Worm (Caenorhabditis elegans) whole organism, L3 larva: Measurements from ENCODE around the gene srsx-26.
A peak's percentile ranks its signal among the peaks of the same experiment; 100 is the strongest.

Source experiments
- R02D3.7 ChIP-seq: fragments of 150-350 bp; optimal IDR thresholded peaks from 2 replicates; lab custom pipeline; 2014; ENCODE audit warnings: missing biosample characterization, missing genetic modification characterization
- ZK546.5 ChIP-seq: sonication (generic microtip); optimal IDR thresholded peaks from 2 replicates; lab custom pipeline; 2017; ENCODE audit warnings: missing biosample characterization, missing genetic modification characterization
- ama-1 ChIP-seq: fragments of 150-350 bp; optimal IDR thresholded peaks from 2 replicates; lab custom pipeline; 2018
- ceh-16 ChIP-seq: sonication (generic microtip); optimal IDR thresholded peaks from 2 replicates; lab custom pipeline; 2017; ENCODE audit warnings: missing biosample characterization, missing genetic modification characterization
- ceh-28 ChIP-seq: fragments of 150-350 bp; optimal IDR thresholded peaks from 2 replicates; lab custom pipeline; 2014; ENCODE audit warnings: missing biosample characterization, missing genetic modification reagents, missing genetic modification characterization
- ceh-82 ChIP-seq: fragments of 150-350 bp; optimal IDR thresholded peaks from 2 replicates; lab custom pipeline; 2014; ENCODE audit warnings: missing biosample characterization, missing genetic modification characterization
- daf-12 ChIP-seq: fragments of 150-350 bp; optimal IDR thresholded peaks from 2 replicates; lab custom pipeline; 2014; ENCODE audit warnings: missing biosample characterization, missing genetic modification reagents, missing genetic modification characterization
- egl-27 ChIP-seq: sonication (generic microtip); optimal IDR thresholded peaks from 4 replicates; lab custom pipeline; 2017; ENCODE audit warnings: missing biosample characterization, missing genetic modification reagents, missing genetic modification characterization
- elt-2 ChIP-seq: sonication (generic microtip); optimal IDR thresholded peaks from 2 replicates; lab custom pipeline; 2016; ENCODE audit warnings: missing genetic modification reagents, mild to moderate bottlenecking, missing genetic modification characterization, missing compliant biosample characterization
- elt-3 ChIP-seq, 3 experiments: fragments of 150-350 bp in 1 of 3; sonication (generic microtip) in 2 of 3; optimal IDR thresholded peaks; 2 replicates in 2 of 3; 4 replicates in 1 of 3; lab custom pipeline; 2014 to 2017; ENCODE audit warnings: missing biosample characterization in 3 of 3, missing genetic modification characterization in 3 of 3
- eor-1 ChIP-seq, 2 experiments: fragments of 150-350 bp; optimal IDR thresholded peaks; 2 replicates each; lab custom pipeline; 2014 to 2018; ENCODE audit warnings: missing biosample characterization in 2 of 2, missing genetic modification characterization in 2 of 2
- fkh-2 ChIP-seq: fragments of 150-350 bp; optimal IDR thresholded peaks from 2 replicates; lab custom pipeline; 2014; ENCODE audit warnings: missing biosample characterization, missing genetic modification reagents, missing genetic modification characterization
- fos-1 ChIP-seq: fragments of 150-350 bp; optimal IDR thresholded peaks from 2 replicates; lab custom pipeline; 2014; ENCODE audit warnings: missing biosample characterization, missing genetic modification characterization
- hmg-11 ChIP-seq: sonication (generic microtip); optimal IDR thresholded peaks from 2 replicates; lab custom pipeline; 2016; ENCODE audit warnings: missing genetic modification characterization, missing compliant biosample characterization
- jun-1 ChIP-seq: fragments of 150-350 bp; optimal IDR thresholded peaks from 2 replicates; lab custom pipeline; 2014; ENCODE audit warnings: missing biosample characterization, missing genetic modification reagents, missing genetic modification characterization
- lin-15B ChIP-seq: fragments of 150-350 bp; optimal IDR thresholded peaks from 2 replicates; lab custom pipeline; 2014; ENCODE audit warnings: missing biosample characterization, missing genetic modification characterization
- lin-39 ChIP-seq: fragments of 150-350 bp; optimal IDR thresholded peaks from 2 replicates; lab custom pipeline; 2018; ENCODE audit warnings: missing biosample characterization, missing genetic modification reagents, missing genetic modification characterization
- lsy-12 ChIP-seq: sonication (generic microtip); optimal IDR thresholded peaks from 2 replicates; lab custom pipeline; 2016; ENCODE audit warnings: mild to moderate bottlenecking, missing genetic modification characterization, missing compliant biosample characterization
- mdl-1 ChIP-seq: fragments of 150-350 bp; optimal IDR thresholded peaks from 2 replicates; lab custom pipeline; 2014; ENCODE audit warnings: missing biosample characterization, missing genetic modification characterization
- mml-1 ChIP-seq: fragments of 150-350 bp; sonication (generic microtip); optimal IDR thresholded peaks from 3 replicates; lab custom pipeline; 2014; ENCODE audit warnings: missing biosample characterization, missing genetic modification characterization
- nfya-1 ChIP-seq: sonication (generic microtip); optimal IDR thresholded peaks from 2 replicates; lab custom pipeline; 2017; ENCODE audit warnings: missing genetic modification characterization, mild to moderate bottlenecking, missing compliant biosample characterization, antibody characterized with exemption, moderate library complexity; ENCODE audit not compliant: insufficient read depth
- nhr-11 ChIP-seq: fragments of 150-350 bp; optimal IDR thresholded peaks from 2 replicates; lab custom pipeline; 2014; ENCODE audit warnings: missing biosample characterization, missing genetic modification characterization
- nhr-12 ChIP-seq: fragments of 150-350 bp; optimal IDR thresholded peaks from 2 replicates; lab custom pipeline; 2014; ENCODE audit warnings: missing biosample characterization, missing genetic modification characterization
- nhr-23 ChIP-seq: fragments of 150-350 bp; optimal IDR thresholded peaks from 2 replicates; lab custom pipeline; 2014; ENCODE audit warnings: missing biosample characterization, missing genetic modification reagents, missing genetic modification characterization
- nhr-237 ChIP-seq: fragments of 150-350 bp; optimal IDR thresholded peaks from 2 replicates; lab custom pipeline; 2014; ENCODE audit warnings: missing biosample characterization, missing genetic modification characterization
- nhr-25 ChIP-seq: sonication (generic microtip); optimal IDR thresholded peaks from 2 replicates; lab custom pipeline; 2017; ENCODE audit warnings: missing biosample characterization, missing genetic modification characterization
- nhr-43 ChIP-seq: sonication (generic microtip); optimal IDR thresholded peaks from 2 replicates; lab custom pipeline; 2016; ENCODE audit warnings: mild to moderate bottlenecking, missing genetic modification characterization, missing compliant biosample characterization; ENCODE audit not compliant: poor library complexity, severe bottlenecking
- nhr-67 ChIP-seq: fragments of 150-350 bp; optimal IDR thresholded peaks from 2 replicates; lab custom pipeline; 2014; ENCODE audit warnings: missing biosample characterization, missing genetic modification characterization
- nhr-76 ChIP-seq: fragments of 150-350 bp; sonication (generic microtip); optimal IDR thresholded peaks from 5 replicates; lab custom pipeline; 2014; ENCODE audit warnings: missing biosample characterization, missing genetic modification characterization
- nhr-77 ChIP-seq: fragments of 150-350 bp; optimal IDR thresholded peaks from 2 replicates; lab custom pipeline; 2014; ENCODE audit warnings: missing biosample characterization, missing genetic modification characterization
- pha-4 ChIP-seq: fragments of 150-350 bp; optimal IDR thresholded peaks from 2 replicates; lab custom pipeline; 2014; ENCODE audit warnings: missing biosample characterization, missing genetic modification reagents, missing genetic modification characterization
- pqm-1 ChIP-seq: fragments of 150-350 bp; optimal IDR thresholded peaks from 2 replicates; lab custom pipeline; 2017; ENCODE audit warnings: missing biosample characterization, missing genetic modification characterization, inconsistent platforms
- sea-2 ChIP-seq: fragments of 150-350 bp; sonication (generic microtip); optimal IDR thresholded peaks from 4 replicates; lab custom pipeline; 2014; ENCODE audit warnings: missing biosample characterization, missing genetic modification reagents, missing genetic modification characterization
- skn-1 ChIP-seq: fragments of 150-350 bp; optimal IDR thresholded peaks from 2 replicates; lab custom pipeline; 2014; ENCODE audit warnings: missing biosample characterization, missing genetic modification characterization
- snpc-4 ChIP-seq: fragments of 150-350 bp; optimal IDR thresholded peaks from 2 replicates; lab custom pipeline; 2014; ENCODE audit warnings: missing biosample characterization, missing genetic modification characterization
- unc-39 ChIP-seq: sonication (generic microtip); optimal IDR thresholded peaks from 4 replicates; lab custom pipeline; 2017; ENCODE audit warnings: missing biosample characterization, missing genetic modification characterization
- unc-62 ChIP-seq: fragments of 150-350 bp; sonication (generic microtip); optimal IDR thresholded peaks from 4 replicates; lab custom pipeline; 2014; ENCODE audit warnings: missing biosample characterization, missing genetic modification reagents, missing genetic modification characterization
- zag-1 ChIP-seq: fragments of 150-350 bp; optimal IDR thresholded peaks from 2 replicates; lab custom pipeline; 2014; ENCODE audit warnings: missing biosample characterization, missing genetic modification characterization
- ztf-11 ChIP-seq: fragments of 150-350 bp; optimal IDR thresholded peaks from 2 replicates; lab custom pipeline; 2014; ENCODE audit warnings: missing biosample characterization, missing genetic modification characterization
- ztf-4 ChIP-seq: fragments of 150-350 bp; optimal IDR thresholded peaks from 2 replicates; lab custom pipeline; 2014; ENCODE audit warnings: missing biosample characterization, missing genetic modification characterization

Gene srsx-26

DNA sequence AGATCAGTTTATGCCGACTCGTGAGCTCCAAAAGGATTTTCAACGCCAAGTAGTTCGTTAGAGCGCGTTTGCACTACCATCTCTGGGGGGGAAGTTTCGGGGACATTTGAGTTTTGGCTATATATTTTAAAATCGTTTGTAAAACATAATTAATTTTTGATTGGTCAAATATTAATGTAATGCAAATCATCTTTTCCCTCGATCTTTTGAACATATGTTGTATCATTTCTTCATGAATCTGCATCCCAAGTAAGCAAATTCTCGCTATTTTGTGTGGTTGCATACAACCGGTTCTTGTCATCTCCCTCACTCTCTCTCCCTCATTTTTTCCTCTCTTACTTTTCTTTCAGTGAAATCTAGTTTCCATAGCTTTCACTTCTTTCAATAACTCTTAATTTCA is 29.7 kb downstream of the srsx-26 start:
- no peak for TF ChIP-seq ama-1 (lab: Kevin White, UChicago)
- peak; percentile 10 for TF ChIP-seq jun-1 (tag; lab: Kevin White, UChicago)
- peak; percentile 45 for TF ChIP-seq snpc-4
- peak; percentile 85 for TF ChIP-seq nhr-25 (tag; lab: Kevin White, UChicago)
- TF ChIP-seq nhr-77: no peak
- TF ChIP-seq lsy-12: no peak
- TF ChIP-seq nhr-12: no peak
- TF ChIP-seq nhr-23: peak; percentile 42
- peak; percentile 73 for TF ChIP-seq pha-4
- no peak for TF ChIP-seq egl-27
- peak; percentile 69 for TF ChIP-seq skn-1 (tag; lab: Kevin White, UChicago)
- peak; percentile 14 for TF ChIP-seq elt-2 (tag; lab: Kevin White, UChicago)
- TF ChIP-seq fos-1 (tag; lab: Kevin White, UChicago): no peak
- peak; percentile 45 for TF ChIP-seq nfya-1 (tag; lab: Kevin White, UChicago)
- peak; percentile 66 for TF ChIP-seq nhr-43
- TF ChIP-seq pqm-1 (tag; lab: Kevin White, UChicago): peak; percentile 9
- TF ChIP-seq lin-15B (tag; lab: Kevin White, UChicago): peak; percentile 72
- no peak for TF ChIP-seq nhr-11 (tag; lab: Kevin White, UChicago)
- TF ChIP-seq, all 47 proteins: peak for 11

DNA sequence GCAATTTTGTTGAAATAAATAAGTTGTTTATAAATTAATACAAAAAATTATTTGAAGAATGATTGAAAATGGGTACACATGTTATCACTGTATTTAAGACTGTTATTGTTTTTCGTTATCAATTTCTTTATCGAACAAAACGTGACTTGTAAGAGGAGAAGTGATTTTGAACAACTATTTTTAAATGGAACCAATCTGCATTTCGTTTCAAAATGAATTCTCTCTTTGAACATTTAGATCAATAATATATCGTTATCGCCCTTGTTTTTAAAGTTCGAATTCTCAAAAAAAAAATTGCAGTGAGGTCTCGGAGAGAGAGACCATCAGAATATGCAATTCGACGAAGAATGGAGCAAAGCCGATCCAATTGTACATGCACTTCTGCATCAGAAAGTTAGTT is 30.8 kb downstream of the srsx-26 start, which contains the start of gene cul-5:
TSS of gene cul-5 (plus strand) at position 301 of the 400 bp plus-strand sequence.
- no peak for TF ChIP-seq unc-62
- no peak for TF ChIP-seq unc-39 (tag; lab: Kevin White, UChicago)
- TF ChIP-seq nhr-237 (tag; lab: Kevin White, UChicago): no peak
- TF ChIP-seq pha-4: peak; percentile 29
- TF ChIP-seq pqm-1 (tag; lab: Kevin White, UChicago): peak; percentile 35
- TF ChIP-seq nhr-77: no peak
- TF ChIP-seq sea-2 (GFP tag; lab: Kevin White, UChicago): no peak
- TF ChIP-seq elt-2 (tag; lab: Kevin White, UChicago): peak; percentile 28
- no peak for TF ChIP-seq lin-39 (tag; lab: Kevin White, UChicago)

DNA sequence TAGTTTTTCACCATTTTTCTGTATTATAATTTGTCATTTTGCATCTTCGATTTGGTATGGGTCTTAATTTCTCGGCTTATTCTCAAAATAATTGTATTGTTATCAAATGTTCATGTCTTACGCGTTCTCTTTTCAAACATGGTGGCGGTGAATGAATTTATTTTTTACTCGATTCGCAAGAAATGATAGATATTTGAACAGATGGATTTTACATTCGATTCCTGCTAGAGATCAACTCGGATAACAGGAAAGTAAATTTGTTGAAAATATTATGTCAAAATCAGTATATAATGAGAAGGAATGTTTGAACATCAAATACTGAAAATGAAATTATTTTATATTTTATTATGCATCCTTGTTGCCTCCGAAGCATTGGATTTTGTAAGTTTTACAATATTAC is 34.5 kb downstream of the srsx-26 start, which contains the start of gene ZK856.4:
TSS of gene ZK856.4 (plus strand) at position 301 of the 400 bp plus-strand sequence.
- TF ChIP-seq nhr-25 (tag; lab: Kevin White, UChicago): no peak
- no peak for TF ChIP-seq daf-12
- no peak for TF ChIP-seq nhr-76 (tag; lab: Kevin White, UChicago)
- no peak for TF ChIP-seq fkh-2 (tag; lab: Kevin White, UChicago)
- no peak for TF ChIP-seq hmg-11 (tag; lab: Kevin White, UChicago)

DNA sequence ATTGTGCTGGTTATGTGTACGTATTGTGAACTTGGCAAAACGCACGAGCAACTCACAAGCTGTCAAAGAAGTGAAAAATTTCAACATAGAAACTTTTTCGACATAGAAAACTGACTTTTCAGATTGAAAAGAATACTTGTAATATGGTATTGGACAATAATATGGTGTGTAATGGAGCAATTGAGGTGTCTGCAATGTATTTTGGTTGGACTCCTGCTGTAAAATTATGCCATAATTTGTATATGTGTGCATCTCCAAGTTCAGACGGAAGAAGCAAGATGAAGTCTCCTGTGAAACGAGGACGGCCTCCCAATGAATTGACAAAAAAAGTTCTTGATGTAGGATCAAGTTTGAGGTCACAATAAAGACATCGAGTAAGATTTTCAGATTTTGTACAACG is 35.4 kb downstream of the srsx-26 start:
- TF ChIP-seq eor-1 (tag; optimal IDR thresholded peaks at IDR 0.05; lab: Kevin White, UChicago) (no peak), unc-62 (no peak), elt-2 (tag; lab: Kevin White, UChicago) (no peak), lsy-12 (no peak), nhr-23 (no peak), ceh-28 (tag; lab: Kevin White, UChicago) (no peak), nfya-1 (tag; lab: Kevin White, UChicago) (no peak), ZK546.5 (no peak), mml-1 (tag; lab: Kevin White, UChicago) (no peak), ztf-4 (no peak), ztf-11 (tag; lab: Kevin White, UChicago) (no peak), pqm-1 (tag; lab: Kevin White, UChicago) (no peak), fos-1 (tag; lab: Kevin White, UChicago) (no peak), egl-27 (no peak), mdl-1 (no peak)

DNA sequence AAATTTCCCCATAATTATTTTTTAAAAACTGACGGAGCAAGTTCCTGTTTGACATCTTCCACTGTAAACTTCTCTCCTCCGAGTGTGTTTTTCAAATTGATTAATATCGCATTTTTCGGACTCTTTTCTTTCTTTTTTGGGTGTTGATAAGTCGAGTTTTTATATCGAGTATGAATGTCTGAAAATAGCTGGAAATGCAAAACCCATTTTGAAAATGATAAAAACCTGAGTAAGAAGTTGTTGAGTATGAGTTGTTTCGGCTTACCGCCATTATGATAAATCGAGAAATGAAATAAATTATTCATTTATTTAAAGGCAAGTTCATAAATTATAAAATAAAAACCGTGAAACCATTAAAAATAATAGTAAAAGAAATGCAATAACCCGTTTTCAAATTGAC is 37.3 kb downstream of the srsx-26 start, which contains the start of gene ZK856.18:
TSS of gene ZK856.18 (minus strand) at position 289 of the 400 bp plus-strand sequence.
- no peak for TF ChIP-seq elt-3 (tag; optimal IDR thresholded peaks at IDR 0.05; lab: Kevin White, UChicago)
- TF ChIP-seq nhr-67: no peak
- no peak for TF ChIP-seq R02D3.7 (tag; lab: Kevin White, UChicago)
- TF ChIP-seq ztf-11 (tag; lab: Kevin White, UChicago): no peak
- TF ChIP-seq fos-1 (tag; lab: Kevin White, UChicago): no peak
- no peak for TF ChIP-seq nhr-43
- no peak for TF ChIP-seq zag-1
- TF ChIP-seq lin-15B (tag; lab: Kevin White, UChicago): no peak
- TF ChIP-seq ZK546.5: no peak
- no peak for TF ChIP-seq nhr-77
- no peak for TF ChIP-seq skn-1 (tag; lab: Kevin White, UChicago)
- no peak for TF ChIP-seq lin-39 (tag; lab: Kevin White, UChicago)
- no peak for TF ChIP-seq ceh-16 (tag; lab: Kevin White, UChicago)
- TF ChIP-seq daf-12: no peak
- TF ChIP-seq ama-1 (lab: Kevin White, UChicago): no peak
- TF ChIP-seq ceh-82 (tag; lab: Kevin White, UChicago): no peak
- no peak for TF ChIP-seq unc-62
